Worm (Caenorhabditis elegans): ENCODE measurements around the gene K08D9.6.

The K08D9.6 gene

DNA sequence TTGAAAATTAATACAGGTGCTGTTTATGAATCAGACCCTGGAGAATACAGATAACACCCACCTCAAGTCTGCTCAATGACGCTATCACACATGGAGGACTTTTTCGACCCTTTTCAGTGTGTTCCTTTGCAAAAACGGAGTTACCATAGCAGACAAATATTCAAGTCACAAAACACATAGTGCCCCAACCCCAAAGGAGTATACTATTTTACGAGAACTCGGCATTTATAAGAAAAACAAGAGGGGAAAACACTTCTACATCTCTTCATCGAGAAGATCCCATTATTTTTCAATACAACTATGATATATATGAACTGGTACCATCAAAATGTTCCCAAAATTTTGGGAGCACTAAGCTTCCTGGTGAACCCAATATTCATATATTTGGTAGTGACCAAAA, 9.9 kb upstream of the K08D9.6 start, which contains the start of gene srj-7:
TSS of gene srj-7 (plus strand) at position 301 of the 400 bp plus-strand sequence.
- TF ChIP-seq unc-62 (GFP tag; optimal IDR thresholded peaks at IDR 0.05 in 1 of 2) = peak in 1 of 2 experiments; percentile 39
- TF ChIP-seq unc-62 (tag; optimal IDR thresholded peaks at IDR 0.05) = no peak
- TF ChIP-seq vab-7 (GFP tag; IDR thresholded peaks at IDR 0.05) = no peak

DNA sequence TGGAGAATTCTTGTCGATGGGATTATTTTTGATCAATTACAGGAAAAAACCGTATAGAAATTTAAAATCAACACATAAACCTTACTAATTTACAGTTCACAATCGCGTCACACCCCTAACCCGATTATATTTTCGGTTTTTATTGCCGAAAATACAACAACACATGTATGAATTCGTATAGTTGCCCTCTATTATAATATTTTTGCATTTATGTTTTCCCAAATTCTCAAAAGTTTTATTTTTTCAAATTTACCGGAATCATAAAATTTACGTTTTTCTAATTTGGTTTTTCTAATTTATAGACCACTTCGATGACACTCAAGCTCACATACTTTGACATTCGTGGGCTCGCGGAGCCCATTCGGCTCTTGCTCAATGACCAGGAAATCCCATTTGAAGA, 8.2 kb upstream of the K08D9.6 start, which contains the start of gene gst-23:
TSS of gene gst-23 (plus strand) at position 301 of the 400 bp plus-strand sequence.
- TF ChIP-seq rbr-2 (tag; optimal IDR thresholded peaks at IDR 0.05) (no peak), R02D3.7 (tag; optimal IDR thresholded peaks at IDR 0.05) (no peak), daf-16 (GFP tag; optimal IDR thresholded peaks at IDR 0.05) (no peak), daf-16 (tag; optimal IDR thresholded peaks at IDR 0.05) (no peak), hlh-30 (tag; optimal IDR thresholded peaks at IDR 0.05; ENCODE audit: insufficient read depth) (no peak)

DNA sequence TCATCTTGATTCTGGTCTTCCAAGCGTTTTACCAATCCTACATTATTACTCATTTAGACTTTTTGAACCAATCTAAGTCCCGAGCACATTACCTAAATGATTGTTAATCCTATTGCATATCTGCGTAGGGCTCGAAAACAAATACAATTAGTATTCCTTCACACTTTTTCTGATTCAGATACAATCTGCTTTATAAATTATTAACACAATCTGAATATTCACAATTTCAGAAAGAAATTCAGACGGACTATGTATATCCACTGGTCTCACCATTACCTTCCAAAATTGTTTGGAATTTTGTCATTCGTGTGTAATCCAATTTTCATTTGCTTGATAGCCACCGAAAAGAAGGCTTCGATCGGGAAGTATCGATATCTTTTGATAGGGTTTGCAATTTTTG, 6.4 kb upstream of the K08D9.6 start, which contains the start of gene srj-11:
TSS of gene srj-11 (plus strand) at position 250 of the 400 bp plus-strand sequence.
- TF ChIP-seq tra-1 (GFP tag; IDR thresholded peaks at IDR 0.05) (no peak), F37D6.2 (tag; optimal IDR thresholded peaks at IDR 0.05) (no peak), unc-62 (GFP tag; optimal IDR thresholded peaks at IDR 0.05 in 1 of 2) (peak in 1 of 2 experiments; percentile 95), unc-62 (tag; optimal IDR thresholded peaks at IDR 0.05) (no peak), ceh-28 (tag; optimal IDR thresholded peaks at IDR 0.05) (no peak), mes-2 (tag; optimal IDR thresholded peaks at IDR 0.05; ENCODE audit: poor library complexity, severe bottlenecking) (no peak), dve-1 (tag; optimal IDR thresholded peaks at IDR 0.05; ENCODE audit: insufficient read depth) (no peak), pha-4 (GFP tag; IDR thresholded peaks at IDR 0.05) (no peak), pha-4 (tag; optimal IDR thresholded peaks at IDR 0.05) (no peak)

- TF ChIP-seq jun-1 (tag; optimal IDR thresholded peaks at IDR 0.05) (no peak), lim-7 (GFP tag; IDR thresholded peaks at IDR 0.05) (no peak), daf-8 (GFP tag; IDR thresholded peaks at IDR 0.05) (no peak), ZK546.5 (tag; optimal IDR thresholded peaks at IDR 0.05) (no peak), cey-2 (tag; optimal IDR thresholded peaks at IDR 0.05; ENCODE audit: borderline replicate concordance, insufficient read depth) (no peak), zag-1 (tag; optimal IDR thresholded peaks at IDR 0.05) (no peak), T26A8.4 (GFP tag; IDR thresholded peaks at IDR 0.05) (no peak), F26F4.8 (GFP tag; conservative IDR thresholded peaks at IDR 0.05) (no peak), hmg-1.1 (GFP tag; IDR thresholded peaks at IDR 0.05) (no peak), nhr-237 (tag; optimal IDR thresholded peaks at IDR 0.05) (no peak), nhr-28 (tag; optimal IDR thresholded peaks at IDR 0.05) (no peak)
These were observed 1.8 kb upstream of the K08D9.6 start, which contains the start of the genes K08D9.9 and str-16 for ce11 chrV:3236610-3237009. TSS of gene K08D9.9 (minus strand) at chrV:3236710. TSS of gene str-16 (plus strand) at chrV:3236875.

DNA sequence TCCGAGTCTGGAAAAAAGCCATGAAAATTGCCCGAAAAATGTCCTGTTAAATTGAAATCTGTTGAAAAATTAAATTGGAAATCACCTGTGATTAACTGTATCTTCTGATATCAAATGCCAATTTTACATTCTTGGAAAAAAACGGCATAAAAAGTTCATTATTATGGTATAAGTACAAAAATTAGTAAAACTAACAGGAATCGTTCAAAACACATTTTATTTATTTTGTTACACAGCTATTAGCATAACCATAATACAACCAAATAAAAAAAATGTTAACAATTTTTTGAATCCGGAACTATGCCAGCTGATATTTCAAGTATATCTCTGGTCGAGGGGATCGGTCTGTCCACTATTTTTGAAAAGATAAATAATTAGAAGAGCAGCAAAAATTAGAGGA, 4.2 kb downstream of the K08D9.6 start, which contains the start of gene K08D9.10:
TSS of gene K08D9.10 (plus strand) at position 301 of the 400 bp plus-strand sequence.
- TF ChIP-seq T20F7.1 (GFP tag; optimal IDR thresholded peaks at IDR 0.05) (no peak), nhr-25 (tag; optimal IDR thresholded peaks at IDR 0.05; ENCODE audit: borderline replicate concordance, insufficient read depth) (no peak), lsy-2 (tag; optimal IDR thresholded peaks at IDR 0.05) (no peak), ztf-11 (tag; optimal IDR thresholded peaks at IDR 0.05) (no peak), unc-39 (tag; optimal IDR thresholded peaks at IDR 0.05) (no peak), duxl-1 (tag; optimal IDR thresholded peaks at IDR 0.05; ENCODE audit: poor library complexity) (no peak), nhr-41 (GFP tag; IDR thresholded peaks at IDR 0.05) (no peak), R02D3.7 (tag; optimal IDR thresholded peaks at IDR 0.05) (no peak), ceh-44 (GFP tag; IDR thresholded peaks at IDR 0.05) (no peak), dmd-8 (GFP tag; IDR thresholded peaks at IDR 0.05) (no peak), cey-2 (tag; optimal IDR thresholded peaks at IDR 0.05; ENCODE audit: borderline replicate concordance, insufficient read depth) (no peak), nhr-6 (tag; optimal IDR thresholded peaks at IDR 0.05) (no peak), skn-1 (tag; optimal IDR thresholded peaks at IDR 0.05) (no peak), mxl-2 (GFP tag; conservative IDR thresholded peaks at IDR 0.05) (no peak), ceh-82 (tag; optimal IDR thresholded peaks at IDR 0.05) (no peak)
